Fruit fly (Drosophila melanogaster): ENCODE measurements around the gene CG8837.

Gene CG8837

dm6 chr2L:3301058-3301457, 19.0 kb upstream of the CG8837 start:
- TF ChIP-seq CG34367 (tag; optimal IDR thresholded peaks at IDR 0.05) (no peak), gl (tag; optimal IDR thresholded peaks at IDR 0.05) (no peak), CG4496 (GFP tag; IDR thresholded peaks at IDR 0.05) (no peak), CG10348 (GFP tag; IDR thresholded peaks at IDR 0.05) (no peak), CG32121 (GFP tag; IDR thresholded peaks at IDR 0.05) (no peak), CG15710 (tag; optimal IDR thresholded peaks at IDR 0.05) (no peak), EcR (GFP tag; optimal IDR thresholded peaks at IDR 0.05) (no peak), CG17806 (tag; optimal IDR thresholded peaks at IDR 0.05) (no peak), Pif1B (GFP tag; optimal IDR thresholded peaks at IDR 0.05) (no peak), fd96Ca (GFP tag; IDR thresholded peaks at IDR 0.05) (no peak), CG8159 (tag; optimal IDR thresholded peaks at IDR 0.05) (no peak), CG9948 (tag; optimal IDR thresholded peaks at IDR 0.05) (no peak), Ets98B (GFP tag; IDR thresholded peaks at IDR 0.05) (no peak), CG12605 (GFP tag; IDR thresholded peaks at IDR 0.05) (no peak), Snoo (tag; optimal IDR thresholded peaks at IDR 0.05) (no peak), CG13204 (GFP tag; optimal IDR thresholded peaks at IDR 0.05) (no peak), CG14655 (GFP tag; optimal IDR thresholded peaks at IDR 0.05) (no peak), rn (GFP tag; IDR thresholded peaks at IDR 0.05) (no peak)

DNA sequence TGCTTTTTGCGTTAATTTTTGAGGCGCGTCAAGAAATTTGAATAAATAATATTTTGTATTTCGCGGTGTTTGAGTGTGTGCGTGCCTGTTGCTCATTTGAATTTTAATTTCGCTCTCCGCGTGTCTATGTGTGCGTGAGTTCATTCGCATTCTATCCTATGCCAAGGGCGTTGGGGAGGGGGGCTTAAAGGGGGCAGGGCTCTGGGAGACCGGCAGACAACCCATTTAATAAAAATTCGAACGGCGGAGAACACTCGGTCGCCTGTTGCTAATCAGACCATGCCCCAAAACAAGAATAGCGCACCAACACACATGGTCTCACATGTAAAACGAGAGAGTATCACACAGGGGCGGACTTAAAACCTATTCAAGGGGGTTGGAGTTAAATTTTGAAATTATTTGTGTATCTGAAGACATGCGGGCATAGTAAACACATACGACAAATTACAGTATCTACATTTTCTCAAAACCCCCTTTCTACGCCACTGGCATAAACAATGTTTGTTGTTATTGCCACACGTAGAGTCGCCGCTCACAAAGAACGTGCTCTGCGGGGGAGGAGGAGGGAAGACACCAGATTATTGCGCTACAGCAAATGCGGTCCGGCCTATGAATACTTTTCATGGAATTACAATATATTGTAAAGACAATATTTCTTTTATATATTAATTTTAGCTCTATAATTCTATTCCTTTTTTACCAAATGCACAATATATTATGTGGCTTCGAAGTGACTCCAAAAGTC, 18.1 kb upstream of the CG8837 start:
- TF ChIP-seq Pif1A (GFP tag; optimal IDR thresholded peaks at IDR 0.05) (peak; percentile 100), D1 (tag; optimal IDR thresholded peaks at IDR 0.05) (peak; percentile 99), Ets98B (GFP tag; IDR thresholded peaks at IDR 0.05) (peak; percentile 100), rn (GFP tag; IDR thresholded peaks at IDR 0.05) (peak; percentile 99), CG4496 (GFP tag; IDR thresholded peaks at IDR 0.05) (peak; percentile 100), fd96Ca (GFP tag; IDR thresholded peaks at IDR 0.05) (peak; percentile 100), CG8159 (tag; optimal IDR thresholded peaks at IDR 0.05) (peak; percentile 100), CG17806 (tag; optimal IDR thresholded peaks at IDR 0.05) (peak; percentile 100), CG9948 (tag; optimal IDR thresholded peaks at IDR 0.05) (peak; percentile 100), CG34367 (tag; optimal IDR thresholded peaks at IDR 0.05) (peak; percentile 100), CG13204 (GFP tag; optimal IDR thresholded peaks at IDR 0.05) (peak; percentile 99), CG10348 (GFP tag; IDR thresholded peaks at IDR 0.05) (peak; percentile 97), Pif1B (GFP tag; optimal IDR thresholded peaks at IDR 0.05) (peak; percentile 100), CG15710 (tag; optimal IDR thresholded peaks at IDR 0.05) (peak; percentile 100), CG32121 (GFP tag; IDR thresholded peaks at IDR 0.05) (peak; percentile 99), CG14655 (GFP tag; optimal IDR thresholded peaks at IDR 0.05) (peak; percentile 100), CG12605 (GFP tag; IDR thresholded peaks at IDR 0.05) (peak; percentile 99), EcR (GFP tag; optimal IDR thresholded peaks at IDR 0.05) (peak; percentile 94), gl (tag; optimal IDR thresholded peaks at IDR 0.05) (peak; percentile 99), Snoo (tag; optimal IDR thresholded peaks at IDR 0.05) (peak; percentile 100), CG8301 (tag; optimal IDR thresholded peaks at IDR 0.05) (peak; percentile 100)

DNA sequence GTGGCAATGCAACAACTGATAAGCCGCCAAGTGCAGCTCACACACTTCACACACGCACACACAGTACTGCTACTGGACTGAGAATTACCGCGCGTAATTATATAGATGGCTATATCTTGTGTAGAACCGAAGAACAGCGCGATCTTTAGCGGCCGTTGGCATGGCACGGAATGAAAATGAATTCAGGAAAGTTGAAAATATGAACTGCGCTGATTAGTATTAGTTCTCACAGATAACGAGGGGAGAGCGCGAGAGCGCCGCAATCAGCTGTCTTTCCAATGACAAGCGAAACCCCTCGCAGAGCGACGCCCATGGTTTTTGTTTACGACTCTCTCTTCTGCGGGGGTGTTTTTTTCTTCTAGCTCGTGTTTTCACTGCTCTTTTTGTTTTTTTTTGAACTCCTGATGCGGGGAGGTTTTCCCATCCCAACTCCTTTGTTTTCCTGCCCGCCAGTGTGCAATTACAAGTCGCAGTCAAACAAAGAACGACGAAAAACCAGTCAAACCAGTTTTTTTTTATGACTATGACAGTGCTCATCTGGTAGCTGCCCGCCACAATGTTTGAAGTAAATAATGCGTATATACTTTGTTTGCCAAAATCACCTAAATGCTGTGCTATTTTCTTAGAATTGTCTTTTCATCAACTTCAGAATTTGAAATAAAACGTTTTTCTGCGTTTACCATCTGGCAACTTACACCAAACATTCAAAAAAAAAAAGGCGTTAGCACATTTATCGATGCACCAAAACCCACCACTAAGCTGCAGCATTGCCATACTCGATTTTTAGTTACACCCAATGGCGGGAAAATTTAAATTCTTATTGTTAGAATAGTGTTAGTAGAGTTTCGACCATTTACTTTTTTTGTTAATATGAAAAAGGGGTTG, 16.8 kb upstream of the CG8837 start, which contains the start of gene CG9663:
TSS of gene CG9663 (minus strand) at position 173 of the 885 bp plus-strand sequence.
- TF ChIP-seq CG12605 (GFP tag; IDR thresholded peaks at IDR 0.05) = peak; percentile 73; the same call in 1 of the 2 replicates
- TF ChIP-seq CG32121 (GFP tag; IDR thresholded peaks at IDR 0.05) = peak; percentile 76
- TF ChIP-seq CG34367 (tag; optimal IDR thresholded peaks at IDR 0.05) = peak; percentile 47
- TF ChIP-seq rn (GFP tag; IDR thresholded peaks at IDR 0.05) = peak; percentile 56
- peak; percentile 71 for TF ChIP-seq CG15710 (tag; optimal IDR thresholded peaks at IDR 0.05)
- TF ChIP-seq CG14655 (GFP tag; optimal IDR thresholded peaks at IDR 0.05) = peak; percentile 78
- peak; percentile 60 for TF ChIP-seq Snoo (tag; optimal IDR thresholded peaks at IDR 0.05)
- TF ChIP-seq Ets98B (GFP tag; IDR thresholded peaks at IDR 0.05) = peak; percentile 86
- peak; percentile 76 for TF ChIP-seq CG13204 (GFP tag; optimal IDR thresholded peaks at IDR 0.05)
- peak; percentile 73 for TF ChIP-seq fd96Ca (GFP tag; IDR thresholded peaks at IDR 0.05)
- no peak for TF ChIP-seq CG10348 (GFP tag; IDR thresholded peaks at IDR 0.05)
- TF ChIP-seq CG8301 (tag; optimal IDR thresholded peaks at IDR 0.05) = peak; percentile 67
- TF ChIP-seq CG17806 (tag; optimal IDR thresholded peaks at IDR 0.05) = peak; percentile 53
- peak; percentile 91 for TF ChIP-seq CG4496 (GFP tag; IDR thresholded peaks at IDR 0.05)
- TF ChIP-seq gl (tag; optimal IDR thresholded peaks at IDR 0.05) = peak; percentile 83
- TF ChIP-seq CG9948 (tag; optimal IDR thresholded peaks at IDR 0.05) = peak; percentile 53
- TF ChIP-seq Pif1A (GFP tag; optimal IDR thresholded peaks at IDR 0.05) = peak; percentile 68
- peak; percentile 72 for TF ChIP-seq EcR (GFP tag; optimal IDR thresholded peaks at IDR 0.05)
- TF ChIP-seq CG8159 (tag; optimal IDR thresholded peaks at IDR 0.05) = peak; percentile 79
- peak; percentile 58 for TF ChIP-seq Pif1B (GFP tag; optimal IDR thresholded peaks at IDR 0.05)
- peak; percentile 9 for TF ChIP-seq D1 (tag; optimal IDR thresholded peaks at IDR 0.05)

DNA sequence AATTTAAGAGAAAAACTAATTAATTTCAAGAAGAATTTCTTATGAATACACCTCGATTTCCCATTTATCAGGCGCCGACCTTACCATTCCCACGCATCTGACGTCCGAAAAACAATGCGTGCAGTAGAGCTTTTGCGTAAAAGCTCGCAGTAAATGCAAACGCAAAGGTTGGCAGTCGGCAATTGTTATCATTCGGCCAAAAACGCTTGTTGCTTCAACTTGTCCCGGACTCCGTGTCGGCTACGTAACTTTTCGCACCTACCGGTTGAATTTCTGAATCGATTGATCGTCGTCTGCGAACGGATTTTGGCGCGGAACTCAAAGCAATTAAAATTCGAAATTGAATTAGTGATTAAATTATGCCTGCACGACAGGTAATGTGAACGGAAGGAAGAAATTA, 16.2 kb upstream of the CG8837 start, which contains the start of gene CG3277:
TSS of gene CG3277 (plus strand) at position 208 of the 400 bp plus-strand sequence.
- TF ChIP-seq Snoo (tag; optimal IDR thresholded peaks at IDR 0.05) = no peak
- peak; percentile 37; the same call in 1 of the 2 replicates for TF ChIP-seq CG12605 (GFP tag; IDR thresholded peaks at IDR 0.05)

Measured in whole organism, pupa.